Worm (Caenorhabditis elegans) whole organism, L4/young adult: ENCODE measurements around the gene set-4.

ENCODE experiments used
- W03F9.2 ChIP-seq: fragments of 150-350 bp; optimal IDR thresholded peaks from 2 replicates; lab custom pipeline; 2014; ENCODE audit warnings: missing biosample characterization, missing genetic modification characterization
- dao-5 ChIP-seq: sonication (generic microtip); optimal IDR thresholded peaks from 2 replicates; lab custom pipeline; 2016; ENCODE audit warnings: missing genotype, missing genetic modification characterization, moderate library complexity, missing compliant biosample characterization
- him-1 ChIP-seq: sonication (generic microtip); optimal IDR thresholded peaks from 2 replicates; lab custom pipeline; 2016; ENCODE audit warnings: missing genotype, missing genetic modification reagents, missing genetic modification characterization, missing compliant biosample characterization

The set-4 gene

DNA sequence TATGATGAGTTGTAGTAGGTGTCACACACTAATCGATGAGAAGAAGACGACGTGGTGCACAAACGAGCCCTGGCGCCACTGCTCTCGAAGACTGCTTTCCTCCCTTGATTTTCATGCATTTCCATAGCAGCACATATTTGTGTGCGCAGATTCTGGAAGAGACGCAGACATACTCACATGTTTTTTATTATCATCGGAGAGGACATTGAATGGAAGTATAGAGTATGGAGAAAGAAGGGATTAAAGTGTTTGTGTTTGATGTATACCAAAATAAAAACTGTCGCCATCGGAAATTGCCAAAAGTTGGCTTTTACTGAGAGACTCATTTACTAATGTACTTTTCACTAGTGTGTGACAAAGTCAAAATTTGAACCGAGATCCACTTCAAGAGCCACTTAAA lies 36.9 kb downstream of the set-4 start, which contains the start of gene mps-1:
mps-1 (minus strand) TSS at position 101 of the 400 bp plus-strand sequence.
- TF ChIP-seq W03F9.2 (tag; lab: Kevin White, UChicago) (no peak), dao-5 (tag; lab: Kevin White, UChicago) (no peak), him-1 (tag; lab: Kevin White, UChicago) (no peak)

DNA sequence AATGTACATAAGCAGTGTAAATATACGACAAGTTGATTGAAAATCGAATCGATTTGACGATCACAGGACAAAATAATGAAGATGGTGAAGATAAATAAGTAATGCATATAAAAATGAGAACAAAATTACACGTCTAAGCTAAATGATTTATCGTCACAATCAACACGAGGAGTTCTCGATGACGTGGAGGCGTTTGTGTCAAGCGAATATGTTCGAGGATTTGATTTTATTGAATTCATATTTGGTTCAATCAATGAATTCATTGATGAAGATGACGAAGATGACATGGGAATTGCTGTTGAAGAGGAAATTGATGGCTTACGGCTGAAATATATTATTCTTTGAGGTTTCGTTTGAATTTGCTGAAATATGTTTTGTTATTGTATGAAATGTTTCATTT lies 38.6 kb downstream of the set-4 start, which contains the start of gene nyn-3:
nyn-3 (minus strand) TSS at position 101 of the 400 bp plus-strand sequence.
- TF ChIP-seq him-1 (tag; lab: Kevin White, UChicago), result no peak
- TF ChIP-seq dao-5 (tag; lab: Kevin White, UChicago), result no peak
- TF ChIP-seq W03F9.2 (tag; lab: Kevin White, UChicago), result no peak

DNA sequence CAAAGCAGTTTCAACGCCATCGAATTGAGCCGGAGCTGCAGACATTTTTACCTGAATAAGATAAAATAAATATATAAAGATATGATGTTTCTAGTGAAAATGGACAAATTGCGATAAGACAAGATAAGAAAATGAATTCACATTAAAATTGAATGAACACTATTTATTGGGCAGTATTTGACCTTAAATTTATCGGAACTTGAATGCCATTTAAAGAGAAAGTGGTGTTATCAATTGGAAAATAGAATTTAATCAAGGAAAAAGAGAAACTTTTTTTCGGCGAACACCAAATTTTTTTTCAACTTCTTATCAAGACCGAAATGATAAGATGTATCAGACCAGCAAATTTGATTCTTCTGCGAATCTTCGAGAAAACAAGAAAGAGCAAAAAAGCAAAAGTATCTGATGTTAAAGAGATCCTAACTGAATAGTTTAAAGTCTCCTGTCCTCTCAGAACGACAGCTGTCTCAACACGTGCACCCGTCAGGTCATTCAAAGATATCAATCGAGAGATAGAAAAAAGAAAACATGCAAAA lies 41.0 kb downstream of the set-4 start, which contains the start of gene upb-1:
upb-1 (minus strand) TSS at position 51 of the 536 bp plus-strand sequence.
- TF ChIP-seq him-1 (tag; lab: Kevin White, UChicago) (no peak), dao-5 (tag; lab: Kevin White, UChicago) (no peak)

- TF ChIP-seq W03F9.2 (tag; lab: Kevin White, UChicago) (no peak), him-1 (tag; lab: Kevin White, UChicago) (no peak), dao-5 (tag; lab: Kevin White, UChicago) (no peak)
These were observed 43.0 kb downstream of the set-4 start for ce11 chrII:6288104-6288503.

DNA sequence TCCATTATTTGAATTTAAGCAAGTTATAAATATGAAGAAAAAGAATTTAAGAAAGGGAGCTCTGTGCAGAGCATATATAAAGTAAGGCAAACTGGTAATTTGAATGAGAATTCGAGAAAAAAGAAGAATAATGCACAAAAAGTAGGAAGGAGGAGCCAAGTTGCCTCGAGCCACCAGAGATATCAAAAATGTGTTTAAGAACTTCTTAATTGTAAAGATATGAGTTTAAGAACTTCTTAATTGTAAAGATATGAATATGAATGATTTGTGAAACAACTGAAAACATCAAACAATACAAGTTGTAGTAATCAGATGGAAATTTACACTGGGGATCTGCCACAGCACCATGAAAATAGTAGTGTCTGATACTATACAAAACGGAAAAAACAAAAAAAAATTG lies 44.3 kb downstream of the set-4 start, which contains the start of gene F13H8.6:
F13H8.6 (minus strand) TSS at position 101 of the 400 bp plus-strand sequence.
- TF ChIP-seq dao-5 (tag; lab: Kevin White, UChicago), result no peak
- no peak for TF ChIP-seq him-1 (tag; lab: Kevin White, UChicago)
- TF ChIP-seq W03F9.2 (tag; lab: Kevin White, UChicago), result no peak

- TF ChIP-seq dao-5 (tag; lab: Kevin White, UChicago) (no peak), W03F9.2 (tag; lab: Kevin White, UChicago) (no peak), him-1 (tag; lab: Kevin White, UChicago) (no peak)
These were observed 48.1 kb downstream of the set-4 start, which contains the start of gene F13H8.1 for ce11 chrII:6283074-6283473. TSS of gene F13H8.1 (plus strand) at chrII:6283384.

DNA sequence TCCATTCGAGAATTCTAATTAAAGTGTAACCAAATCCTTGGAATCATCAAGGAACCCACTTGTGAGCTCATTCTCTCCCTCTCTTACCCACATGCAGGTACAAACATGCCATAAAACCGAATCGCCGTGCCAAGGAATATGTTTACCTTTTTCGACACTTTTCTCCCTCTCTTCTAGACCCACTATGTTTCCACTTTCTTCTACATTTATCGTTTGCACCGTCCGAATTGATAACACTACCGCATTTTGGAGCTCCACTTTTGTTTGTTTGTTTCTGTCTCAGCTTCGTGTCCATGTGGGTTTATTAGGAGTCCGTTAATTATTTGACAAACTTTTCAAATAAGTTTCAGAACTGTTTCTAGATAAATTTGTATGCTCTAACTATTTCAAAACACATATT lies 49.2 kb downstream of the set-4 start:
- TF ChIP-seq W03F9.2 (tag; lab: Kevin White, UChicago) (no peak), dao-5 (tag; lab: Kevin White, UChicago) (no peak)

DNA sequence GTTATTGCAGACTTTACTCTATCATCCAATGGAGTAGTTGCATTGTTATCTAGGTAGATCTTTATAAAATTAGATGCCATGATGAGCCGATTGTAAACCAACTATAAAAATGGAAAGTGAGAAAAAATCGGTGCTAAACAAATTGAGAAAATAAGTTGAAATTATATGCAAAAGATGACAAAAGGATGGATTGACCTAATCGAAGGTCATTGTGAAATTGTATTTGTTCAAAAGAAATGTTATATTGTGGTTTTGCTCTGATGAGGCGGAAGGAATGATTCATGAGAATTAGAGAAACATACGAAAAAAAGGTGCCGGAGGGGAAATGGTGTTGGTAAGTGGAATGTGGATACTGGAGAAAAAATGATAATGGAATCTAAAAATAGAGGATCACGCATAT lies 50.1 kb downstream of the set-4 start, which contains the start of gene scly-1:
scly-1 (minus strand) TSS at position 101 of the 400 bp plus-strand sequence.
- TF ChIP-seq W03F9.2 (tag; lab: Kevin White, UChicago), result no peak
- no peak for TF ChIP-seq him-1 (tag; lab: Kevin White, UChicago)
- TF ChIP-seq dao-5 (tag; lab: Kevin White, UChicago), result no peak
